Worm (Caenorhabditis elegans): ENCODE data around the gene mutd-1.

The mutd-1 gene

ce11 chrIV:7133983-7134382 is at the start of gene mutd-1:
Gene mutd-1, minus strand, starts transcription at chrIV:7134083.
- no peak for TF ChIP-seq skn-1 (tag; optimal IDR thresholded peaks at IDR 0.05)
- TF ChIP-seq lin-39 (tag; optimal IDR thresholded peaks at IDR 0.05) = no peak
- no peak for TF ChIP-seq zag-1 (tag; optimal IDR thresholded peaks at IDR 0.05)
- TF ChIP-seq nhr-11 (tag; optimal IDR thresholded peaks at IDR 0.05) = no peak
- TF ChIP-seq ztf-4 (tag; optimal IDR thresholded peaks at IDR 0.05) = no peak
- TF ChIP-seq ztf-1 (GFP tag; conservative IDR thresholded peaks at IDR 0.05) = no peak
- TF ChIP-seq Y55F3AM.14 (GFP tag; optimal IDR thresholded peaks at IDR 0.05) = no peak
- TF ChIP-seq sma-9 (GFP tag; optimal IDR thresholded peaks at IDR 0.05) = no peak
- no peak for TF ChIP-seq sma-9 (tag; optimal IDR thresholded peaks at IDR 0.05)
- no peak for TF ChIP-seq egl-27 (tag; optimal IDR thresholded peaks at IDR 0.05)
- TF ChIP-seq elt-3 (tag; optimal IDR thresholded peaks at IDR 0.05) = no peak
- TF ChIP-seq mdl-1 (tag; optimal IDR thresholded peaks at IDR 0.05) = no peak
- no peak for TF ChIP-seq R02D3.7 (tag; optimal IDR thresholded peaks at IDR 0.05)
- no peak for TF ChIP-seq ama-1 (optimal IDR thresholded peaks at IDR 0.05)
- no peak for TF ChIP-seq nhr-21 (tag; optimal IDR thresholded peaks at IDR 0.05)
- no peak for TF ChIP-seq crh-2 (tag; optimal IDR thresholded peaks at IDR 0.05)
- TF ChIP-seq nhr-129 (tag; optimal IDR thresholded peaks at IDR 0.05) = no peak
- no peak for TF ChIP-seq nhr-77 (tag; optimal IDR thresholded peaks at IDR 0.05)
- TF ChIP-seq elt-1 (tag; optimal IDR thresholded peaks at IDR 0.05) = no peak
- no peak for TF ChIP-seq lin-13 (GFP tag; optimal IDR thresholded peaks at IDR 0.05)
- no peak for TF ChIP-seq unc-55 (GFP tag; optimal IDR thresholded peaks at IDR 0.05)

DNA sequence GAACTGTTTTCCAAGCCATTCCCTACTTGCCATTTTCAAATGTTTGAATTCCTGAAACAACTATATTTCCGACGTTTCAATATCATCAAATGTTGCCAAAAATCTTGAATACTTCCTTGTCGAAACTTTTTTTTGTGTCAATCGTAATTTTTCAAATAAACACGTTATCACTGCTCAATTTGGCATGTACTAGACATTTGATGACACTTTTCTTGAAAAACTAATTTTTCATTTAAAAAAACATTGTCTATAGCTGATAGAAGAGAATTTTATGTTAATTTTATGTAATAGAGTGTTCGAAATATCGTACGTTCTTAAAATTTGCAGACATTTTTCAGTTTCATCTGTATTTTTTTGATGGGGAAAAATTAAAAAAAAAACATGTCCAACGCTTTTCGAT is 48.9 kb upstream of the mutd-1 start:
- no peak for TF ChIP-seq blmp-1 (tag; optimal IDR thresholded peaks at IDR 0.05; ENCODE audit: insufficient read depth)
- no peak for TF ChIP-seq ztf-11 (tag; optimal IDR thresholded peaks at IDR 0.05)
- no peak for TF ChIP-seq nhr-12 (tag; optimal IDR thresholded peaks at IDR 0.05)
- no peak for TF ChIP-seq ceh-82 (tag; optimal IDR thresholded peaks at IDR 0.05)
- TF ChIP-seq aly-2 (tag; optimal IDR thresholded peaks at IDR 0.05) = no peak
- TF ChIP-seq F13H6.1 (tag; optimal IDR thresholded peaks at IDR 0.05) = no peak
- no peak for TF ChIP-seq gmeb-1 (tag; optimal IDR thresholded peaks at IDR 0.05)
- TF ChIP-seq unc-55 (GFP tag; optimal IDR thresholded peaks at IDR 0.05) = no peak
- TF ChIP-seq mdl-1 (tag; optimal IDR thresholded peaks at IDR 0.05) = no peak
- TF ChIP-seq nhr-6 (tag; optimal IDR thresholded peaks at IDR 0.05) = no peak
- no peak for TF ChIP-seq ztf-1 (GFP tag; conservative IDR thresholded peaks at IDR 0.05)
- no peak for TF ChIP-seq egl-27 (tag; optimal IDR thresholded peaks at IDR 0.05)

DNA sequence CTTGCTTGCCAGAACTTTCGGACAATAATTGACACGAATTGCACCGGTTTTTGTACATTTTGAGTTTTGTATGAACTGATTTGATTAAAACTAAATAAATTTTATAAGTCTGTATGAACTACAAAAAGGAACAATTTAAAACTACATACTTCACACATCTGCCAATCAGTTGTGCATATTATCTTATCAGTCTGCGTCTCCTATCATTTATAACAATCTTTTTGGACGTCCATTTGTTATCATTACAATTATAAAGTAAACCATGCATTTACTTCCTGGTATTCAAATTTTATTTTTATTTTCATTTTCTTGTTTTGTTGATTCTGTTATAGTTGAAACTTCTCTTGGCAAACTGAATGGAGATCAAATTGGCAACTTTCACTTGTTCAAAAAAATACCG is 46.4 kb upstream of the mutd-1 start, which contains the start of gene cest-10:
Gene cest-10, plus strand, starts transcription at position 254 of the 400 bp plus-strand sequence.
- TF ChIP-seq Y55F3AM.14 (GFP tag; optimal IDR thresholded peaks at IDR 0.05) = no peak
- TF ChIP-seq gmeb-1 (tag; optimal IDR thresholded peaks at IDR 0.05) = no peak
- TF ChIP-seq ceh-16 (tag; optimal IDR thresholded peaks at IDR 0.05) = no peak
- no peak for TF ChIP-seq sem-4 (tag; optimal IDR thresholded peaks at IDR 0.05)
- peak; percentile 9 for TF ChIP-seq blmp-1 (tag; optimal IDR thresholded peaks at IDR 0.05; ENCODE audit: insufficient read depth)
- peak; percentile 40 for TF ChIP-seq nhr-25 (tag; optimal IDR thresholded peaks at IDR 0.05)
- TF ChIP-seq mab-5 (tag; optimal IDR thresholded peaks at IDR 0.05) = no peak
- TF ChIP-seq ztf-11 (tag; optimal IDR thresholded peaks at IDR 0.05) = no peak
- no peak for TF ChIP-seq crh-2 (tag; optimal IDR thresholded peaks at IDR 0.05)
- TF ChIP-seq nhr-12 (tag; optimal IDR thresholded peaks at IDR 0.05) = no peak
- no peak for TF ChIP-seq sma-3 (GFP tag; optimal IDR thresholded peaks at IDR 0.05)
- TF ChIP-seq nhr-21 (tag; optimal IDR thresholded peaks at IDR 0.05) = no peak
- no peak for TF ChIP-seq snpc-4 (tag; optimal IDR thresholded peaks at IDR 0.05)
- no peak for TF ChIP-seq elt-1 (tag; optimal IDR thresholded peaks at IDR 0.05)
- TF ChIP-seq sma-9 (GFP tag; optimal IDR thresholded peaks at IDR 0.05) = peak; percentile 29
- no peak for TF ChIP-seq sma-9 (tag; optimal IDR thresholded peaks at IDR 0.05)
- TF ChIP-seq R02D3.7 (tag; optimal IDR thresholded peaks at IDR 0.05) = no peak
- peak; percentile 65 for TF ChIP-seq fos-1 (tag; optimal IDR thresholded peaks at IDR 0.05)
- no peak for TF ChIP-seq lin-39 (tag; optimal IDR thresholded peaks at IDR 0.05)
- TF ChIP-seq mdl-1 (tag; optimal IDR thresholded peaks at IDR 0.05) = no peak

ce11 chrIV:7178942-7179341 is 45.1 kb upstream of the mutd-1 start, which contains the start of gene C42D4.3:
Gene C42D4.3, plus strand, starts transcription at chrIV:7179239.
- TF ChIP-seq lin-11 (tag; optimal IDR thresholded peaks at IDR 0.05) (no peak), ztf-1 (GFP tag; conservative IDR thresholded peaks at IDR 0.05) (no peak), sma-9 (GFP tag; optimal IDR thresholded peaks at IDR 0.05) (no peak), sma-9 (tag; optimal IDR thresholded peaks at IDR 0.05) (no peak), ztf-11 (tag; optimal IDR thresholded peaks at IDR 0.05) (no peak), nhr-237 (tag; optimal IDR thresholded peaks at IDR 0.05) (no peak), nhr-6 (tag; optimal IDR thresholded peaks at IDR 0.05) (no peak), nhr-25 (tag; optimal IDR thresholded peaks at IDR 0.05) (peak; percentile 86), fos-1 (tag; optimal IDR thresholded peaks at IDR 0.05) (peak; percentile 52), sma-3 (GFP tag; optimal IDR thresholded peaks at IDR 0.05) (no peak)
